Fruit fly (Drosophila melanogaster): ENCODE data around the gene jigr1.

DNA sequence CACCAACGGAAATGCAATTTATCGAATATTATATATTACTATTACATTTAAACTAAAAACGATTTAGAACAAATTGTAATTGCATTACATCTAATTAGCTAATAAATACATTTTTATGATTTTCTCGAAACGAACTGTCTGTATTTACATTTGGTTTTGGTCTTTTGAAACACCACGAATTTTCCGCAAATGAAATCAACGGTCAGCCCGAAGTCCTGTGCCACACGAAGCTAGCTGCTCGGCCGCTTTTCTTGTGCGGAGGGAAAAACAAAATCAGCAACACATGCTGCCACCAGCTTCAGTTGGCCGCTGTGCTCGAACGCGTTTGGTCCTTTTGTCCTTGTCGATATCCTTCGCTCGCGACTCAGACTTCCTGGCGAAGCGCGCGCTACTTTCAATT lies 27.9 kb downstream of the jigr1 start, which contains the start of gene Lgr3:
- TF ChIP-seq CG14655 (GFP tag; optimal IDR thresholded peaks at IDR 0.05) (no peak), CG17806 (tag; optimal IDR thresholded peaks at IDR 0.05) (no peak), CG12605 (GFP tag; IDR thresholded peaks at IDR 0.05) (no peak), gl (tag; optimal IDR thresholded peaks at IDR 0.05) (no peak), Ets98B (GFP tag; IDR thresholded peaks at IDR 0.05) (no peak), CG10348 (GFP tag; IDR thresholded peaks at IDR 0.05) (no peak), Pif1A (GFP tag; optimal IDR thresholded peaks at IDR 0.05) (no peak), CG4496 (GFP tag; IDR thresholded peaks at IDR 0.05) (no peak), fd96Ca (GFP tag; IDR thresholded peaks at IDR 0.05) (no peak), EcR (GFP tag; optimal IDR thresholded peaks at IDR 0.05) (no peak), D1 (tag; optimal IDR thresholded peaks at IDR 0.05) (no peak)

Measured in whole organism, pupa.